Fruit fly (Drosophila melanogaster): Measurements from ENCODE around the gene Taf3.

Taf3 gene

DNA sequence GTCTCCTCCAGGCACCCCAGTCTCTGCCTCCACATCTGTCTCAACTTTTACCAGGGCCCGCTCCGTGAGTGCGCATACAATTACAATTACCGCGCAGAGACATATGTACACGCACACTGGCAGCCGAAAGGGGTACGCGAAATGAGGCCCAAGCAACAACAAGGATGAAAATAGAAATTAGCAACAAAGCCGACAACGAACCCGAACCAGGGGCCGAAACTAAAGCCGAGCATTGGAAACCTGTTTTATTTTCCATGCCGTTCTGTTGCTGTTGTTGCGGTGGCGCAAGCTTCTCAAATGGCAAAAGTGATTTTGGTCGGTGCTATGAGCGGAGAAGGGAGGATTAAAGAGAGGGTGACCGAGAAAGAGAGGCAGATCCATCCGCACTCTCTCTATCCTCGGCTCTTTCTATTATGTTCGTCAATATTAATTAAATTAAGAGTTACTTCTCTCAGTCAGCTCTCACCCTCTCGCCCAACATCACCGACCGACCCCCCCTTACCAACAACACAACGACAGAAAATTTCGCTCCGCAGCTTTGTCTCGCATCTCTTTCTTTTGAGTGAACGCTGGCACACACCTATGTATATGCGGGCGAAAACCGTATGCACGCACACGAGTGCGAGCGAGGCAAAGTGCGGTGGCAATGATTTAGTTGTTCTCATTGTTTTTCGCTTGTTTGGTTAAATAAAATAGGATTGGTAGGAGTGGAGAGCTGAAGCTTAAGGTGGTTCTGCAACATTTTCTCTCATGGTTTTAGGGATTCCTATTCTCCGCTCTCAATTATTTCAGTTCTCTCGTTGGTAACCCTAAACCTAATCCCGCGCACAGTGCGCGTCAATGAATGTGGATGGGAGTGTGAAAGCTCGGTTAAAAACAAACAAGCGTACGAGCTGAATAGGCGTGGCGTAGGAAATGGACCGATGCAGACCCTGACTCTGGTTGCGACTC lies 40.9 kb upstream of the Taf3 start (continued):
- TF ChIP-seq tna (GFP tag; IDR thresholded peaks at IDR 0.05; ENCODE audit: partially characterized antibody): no peak
- no peak for TF ChIP-seq Chrac-16 (GFP tag; optimal IDR thresholded peaks at IDR 0.05)
- no peak for TF ChIP-seq CG13296 (GFP tag; optimal IDR thresholded peaks at IDR 0.05)
- TF ChIP-seq Hr51 (GFP tag; optimal IDR thresholded peaks at IDR 0.05): no peak
- peak; percentile 47; the same call in 1 of the 2 replicates for TF ChIP-seq chm (GFP tag; IDR thresholded peaks at IDR 0.05)
- TF ChIP-seq ewg (GFP tag; optimal IDR thresholded peaks at IDR 0.05): no peak
- TF ChIP-seq Xrp1 (GFP tag; IDR thresholded peaks at IDR 0.05): no peak
- TF ChIP-seq CG4328 (GFP tag; optimal IDR thresholded peaks at IDR 0.05): no peak
- no peak for TF ChIP-seq ems (GFP tag; optimal IDR thresholded peaks at IDR 0.05)
- peak; percentile 48; the same call in 1 of the 2 replicates for TF ChIP-seq Adf1 (GFP tag; IDR thresholded peaks at IDR 0.05)
- TF ChIP-seq Tbp (GFP tag; optimal IDR thresholded peaks at IDR 0.05): no peak
- TF ChIP-seq Ets65A (GFP tag): peak; percentile 54
- peak; percentile 55; the same call in 1 of the 3 replicates for TF ChIP-seq zen2 (GFP tag; IDR thresholded peaks at IDR 0.05; ENCODE audit: partially characterized antibody)
- TF ChIP-seq caup (GFP tag; optimal IDR thresholded peaks at IDR 0.05; ENCODE audit: severe bottlenecking): peak; percentile 17
- TF ChIP-seq insv (GFP tag; optimal IDR thresholded peaks at IDR 0.05): no peak
- no peak for TF ChIP-seq Gug (GFP tag; IDR thresholded peaks at IDR 0.05)
- TF ChIP-seq cg (GFP tag; optimal IDR thresholded peaks at IDR 0.05): peak; percentile 56
- no peak for TF ChIP-seq CG12942 (GFP tag; optimal IDR thresholded peaks at IDR 0.05)
- TF ChIP-seq maf-S (GFP tag; optimal IDR thresholded peaks at IDR 0.05): no peak
- TF ChIP-seq Mes4 (GFP tag; optimal IDR thresholded peaks at IDR 0.05): no peak
- no peak for TF ChIP-seq jigr1 (GFP tag; IDR thresholded peaks at IDR 0.05)
- no peak for TF ChIP-seq CG7357 (GFP tag; IDR thresholded peaks at IDR 0.05)
- TF ChIP-seq Fer1 (GFP tag; optimal IDR thresholded peaks at IDR 0.05): peak; percentile 7
- peak; percentile 69 for TF ChIP-seq oc (tag; optimal IDR thresholded peaks at IDR 0.05)
- 0 out of 2 replicates have a peak, but pooled peaks have one; percentile 29 for TF ChIP-seq CG13287 (GFP tag; IDR thresholded peaks at IDR 0.05; ENCODE audit: partially characterized antibody)
- TF ChIP-seq onecut (GFP tag; IDR thresholded peaks at IDR 0.05): no peak
- TF ChIP-seq CG15479 (GFP tag; optimal IDR thresholded peaks at IDR 0.05): peak; percentile 66
- no peak for TF ChIP-seq tup (GFP tag; optimal IDR thresholded peaks at IDR 0.05)
- TF ChIP-seq CG6272 (GFP tag; IDR thresholded peaks at IDR 0.05): no peak
- TF ChIP-seq ham (GFP tag; IDR thresholded peaks at IDR 0.05): no peak
- TF ChIP-seq Ets97D (GFP tag; optimal IDR thresholded peaks at IDR 0.05): no peak
- TF ChIP-seq CG10543 (GFP tag; optimal IDR thresholded peaks at IDR 0.05): no peak
- TF ChIP-seq CG17328 (GFP tag; IDR thresholded peaks at IDR 0.05): no peak
- no peak for TF ChIP-seq CG3726 (GFP tag; IDR thresholded peaks at IDR 0.05)
- TF ChIP-seq CG8290 (GFP tag; optimal IDR thresholded peaks at IDR 0.05): no peak
- peak in 1 of 2 experiments; percentile 7 for TF ChIP-seq CG8290 (tag; optimal IDR thresholded peaks at IDR 0.05)
- TF ChIP-seq CG11723 (GFP tag; optimal IDR thresholded peaks at IDR 0.05): no peak
- TF ChIP-seq pros (GFP tag; optimal IDR thresholded peaks at IDR 0.05): peak; percentile 96
- no peak for TF ChIP-seq prd (optimal IDR thresholded peaks at IDR 0.05)
- TF ChIP-seq prd (GFP tag; IDR thresholded peaks at IDR 0.05): no peak
- no peak for TF ChIP-seq ac (GFP tag; optimal IDR thresholded peaks at IDR 0.05)
- no peak for TF ChIP-seq CG6813 (GFP tag; optimal IDR thresholded peaks at IDR 0.05)
- no peak for TF ChIP-seq pnt (GFP tag; optimal IDR thresholded peaks at IDR 0.05)
- TF ChIP-seq CG30020 (tag; optimal IDR thresholded peaks at IDR 0.05): no peak
- no peak for TF ChIP-seq Dp (GFP tag; optimal IDR thresholded peaks at IDR 0.05)
- TF ChIP-seq bcd (GFP tag; optimal IDR thresholded peaks at IDR 0.05): no peak
- TF ChIP-seq CG31388 (GFP tag; optimal IDR thresholded peaks at IDR 0.05): no peak
- TF ChIP-seq CG17829 (tag; optimal IDR thresholded peaks at IDR 0.05): no peak
- TF ChIP-seq Kr (GFP tag; optimal IDR thresholded peaks at IDR 0.05): peak; percentile 74
